Fruit fly (Drosophila melanogaster): ENCODE results near the gene Cyp4s3.

The Cyp4s3 gene

DNA sequence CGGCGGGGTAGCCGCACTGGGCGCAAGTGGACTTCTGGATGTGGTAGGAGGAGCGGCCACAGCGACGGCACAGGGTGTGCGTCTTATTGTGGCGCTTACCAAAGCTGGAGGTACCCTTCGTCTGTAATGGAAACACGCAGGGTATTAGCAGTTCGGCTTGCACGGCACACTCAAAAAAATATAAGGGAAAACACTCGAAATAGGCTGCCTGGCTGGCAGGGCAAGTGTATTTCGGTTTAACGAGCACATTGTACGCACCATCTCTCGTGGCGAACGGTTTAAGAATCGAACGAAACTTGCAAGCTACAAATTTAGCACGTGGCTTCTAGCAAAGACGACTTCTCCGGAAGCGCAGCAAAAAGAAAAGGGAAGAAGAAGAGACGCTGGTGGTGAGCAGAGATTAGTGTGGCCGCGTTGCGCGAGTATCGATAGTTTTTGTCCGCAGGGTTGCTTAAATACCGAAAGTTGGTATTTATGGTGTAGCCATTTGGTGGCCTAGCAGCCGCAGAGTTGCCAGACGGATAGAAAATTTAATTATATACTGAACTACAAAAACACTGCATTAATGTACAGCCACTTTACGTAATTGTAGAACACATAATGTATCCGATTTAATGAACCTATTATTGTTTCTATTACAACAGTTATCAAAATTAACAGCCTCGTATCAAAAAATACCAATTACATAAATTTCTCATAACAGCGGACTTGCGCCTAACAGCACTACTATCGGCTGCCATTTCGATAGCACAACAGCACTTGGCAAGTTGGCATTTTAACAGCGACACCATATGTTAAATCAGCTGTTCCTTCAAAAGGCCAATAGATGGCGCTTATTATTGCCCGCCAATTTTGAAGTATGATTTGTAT, 22.9 kb upstream of the Cyp4s3 start, which contains the start of gene RpL37-1 (continued):
- TF ChIP-seq jumu (GFP tag; optimal IDR thresholded peaks at IDR 0.05), result peak; percentile 35
- 0 out of 4 replicates have a peak, but pooled peaks have one; percentile 56 for TF ChIP-seq chinmo (GFP tag; IDR thresholded peaks at IDR 0.05; ENCODE audit: partially characterized antibody)
- TF ChIP-seq HHEX (GFP tag; optimal IDR thresholded peaks at IDR 0.05), result peak; percentile 64
- no peak for TF ChIP-seq TFAM (GFP tag; optimal IDR thresholded peaks at IDR 0.05)
- TF ChIP-seq sna (GFP tag; IDR thresholded peaks at IDR 0.05; ENCODE audit: partially characterized antibody), result peak; percentile 51
- TF ChIP-seq CG2202 (tag; optimal IDR thresholded peaks at IDR 0.05), result peak; percentile 56
- TF ChIP-seq CG18599 (GFP tag; optimal IDR thresholded peaks at IDR 0.05), result peak; percentile 76
- TF ChIP-seq CG31224 (GFP tag; IDR thresholded peaks at IDR 0.05), result 0 out of 2 replicates have a peak, but pooled peaks have one; percentile 16
- peak; percentile 37 for TF ChIP-seq CG7556 (GFP tag; optimal IDR thresholded peaks at IDR 0.05)
- peak; percentile 33 for TF ChIP-seq CG13894 (tag; optimal IDR thresholded peaks at IDR 0.05)
- TF ChIP-seq Kr (GFP tag; optimal IDR thresholded peaks at IDR 0.05), result peak; percentile 4
- peak; percentile 25; the same call in 1 of the 2 replicates for TF ChIP-seq crol (GFP tag; IDR thresholded peaks at IDR 0.05)
- peak; percentile 58 to 94 for TF ChIP-seq crp (GFP tag; optimal IDR thresholded peaks at IDR 0.05)
- no peak for TF ChIP-seq Hr39 (optimal IDR thresholded peaks at IDR 0.05)
- peak; percentile 33 for TF ChIP-seq slou (GFP tag; optimal IDR thresholded peaks at IDR 0.05)
- TF ChIP-seq gsb-n (tag; optimal IDR thresholded peaks at IDR 0.05), result peak; percentile 31
- peak; percentile 32 for TF ChIP-seq CG17912 (GFP tag; optimal IDR thresholded peaks at IDR 0.05)
- peak; percentile 95 for TF ChIP-seq dm (GFP tag; optimal IDR thresholded peaks at IDR 0.05)
- no peak for TF ChIP-seq CG3726 (GFP tag; IDR thresholded peaks at IDR 0.05)
- no peak for TF ChIP-seq Dip2 (GFP tag; IDR thresholded peaks at IDR 0.05)
- no peak for TF ChIP-seq Hmx (GFP tag; optimal IDR thresholded peaks at IDR 0.05)
- no peak for TF ChIP-seq CG8478 (optimal IDR thresholded peaks at IDR 0.05)
- peak; percentile 13 for TF ChIP-seq CG6654 (GFP tag; optimal IDR thresholded peaks at IDR 0.05)
- TF ChIP-seq Fer1 (GFP tag; optimal IDR thresholded peaks at IDR 0.05), result peak; percentile 48
- TF ChIP-seq Aef1 (GFP tag; IDR thresholded peaks at IDR 0.05), result 0 out of 3 replicates have a peak, but pooled peaks have one; percentile 27
- no peak for TF ChIP-seq CG1832 (GFP tag; optimal IDR thresholded peaks at IDR 0.05)
- TF ChIP-seq Rx (GFP tag; IDR thresholded peaks at IDR 0.05), result peak; percentile 66
- TF ChIP-seq CG15601 (tag; optimal IDR thresholded peaks at IDR 0.05), result peak; percentile 34
- no peak for TF ChIP-seq sd (tag; optimal IDR thresholded peaks at IDR 0.05)
- peak; percentile 54 for TF ChIP-seq sug (tag; optimal IDR thresholded peaks at IDR 0.05)
- peak; percentile 12 for TF ChIP-seq CG16815 (GFP tag; optimal IDR thresholded peaks at IDR 0.05)
- peak; percentile 33 for TF ChIP-seq twi (tag; optimal IDR thresholded peaks at IDR 0.05)
- TF ChIP-seq toy (GFP tag; IDR thresholded peaks at IDR 0.05), result no peak
- TF ChIP-seq CG2889 (GFP tag; IDR thresholded peaks at IDR 0.05), result no peak
- TF ChIP-seq HmgD (GFP tag; optimal IDR thresholded peaks at IDR 0.05), result peak; percentile 68
- no peak for TF ChIP-seq cg (GFP tag; optimal IDR thresholded peaks at IDR 0.05)
- no peak for TF ChIP-seq zf30C (GFP tag; optimal IDR thresholded peaks at IDR 0.05)
- TF ChIP-seq sob (GFP tag; IDR thresholded peaks at IDR 0.05), result peak; percentile 84
- peak; percentile 68 for TF ChIP-seq Atf6 (GFP tag; IDR thresholded peaks at IDR 0.05)
- TF ChIP-seq chn (GFP tag; optimal IDR thresholded peaks at IDR 0.05), result peak; percentile 41
- TF ChIP-seq row (GFP tag; IDR thresholded peaks at IDR 0.05), result peak; percentile 59
- peak; percentile 82 for TF ChIP-seq Mad (GFP tag; optimal IDR thresholded peaks at IDR 0.05)
- TF ChIP-seq CG13775 (GFP tag; optimal IDR thresholded peaks at IDR 0.05), result peak; percentile 84
- no peak for TF ChIP-seq CG11560 (tag; IDR thresholded peaks at IDR 0.05)
- peak; percentile 77 for TF ChIP-seq Camta (GFP tag; optimal IDR thresholded peaks at IDR 0.05)
- TF ChIP-seq klu (GFP tag; IDR thresholded peaks at IDR 0.05), result peak; percentile 34; the same call in 1 of the 2 replicates
- no peak for TF ChIP-seq Elba2 (GFP tag; optimal IDR thresholded peaks at IDR 0.05)
- no peak; the same call in 2 of the 3 replicates for TF ChIP-seq CG14050 (GFP tag; IDR thresholded peaks at IDR 0.05)
- TF ChIP-seq CG6813 (GFP tag; optimal IDR thresholded peaks at IDR 0.05), result peak; percentile 67

Measured in whole organism, embryonic.